Worm (Caenorhabditis elegans) whole organism, midembryonic: ENCODE measurements around the gene ZC513.14.

ENCODE experiments used
- cog-1 ChIP-seq: sonication (generic microtip); optimal IDR thresholded peaks from 2 replicates; lab custom pipeline; 2016; ENCODE audit warnings: missing genetic modification characterization, missing compliant biosample characterization
- flt-1 ChIP-seq: fragments of 200-800 bp; sonication (Bioruptor generic); IDR thresholded peaks from 2 replicates; pipeline ENCODE4 v1.3.6; 2022; ENCODE audit warnings: missing genetic modification characterization, missing compliant biosample characterization
- ref-1 ChIP-seq: fragments of 200-800 bp; sonication (Bioruptor generic); conservative IDR thresholded peaks from 2 replicates; pipeline ENCODE4 v1.3.6; 2022; ENCODE audit warnings: missing genetic modification reagents, missing genetic modification characterization, missing compliant biosample characterization
- ztf-23 ChIP-seq: fragments of 200-800 bp; sonication (Bioruptor generic); IDR thresholded peaks from 2 replicates; pipeline ENCODE4 v1.3.6; 2022; ENCODE audit warnings: missing genetic modification reagents, missing genetic modification characterization, missing compliant biosample characterization

DNA sequence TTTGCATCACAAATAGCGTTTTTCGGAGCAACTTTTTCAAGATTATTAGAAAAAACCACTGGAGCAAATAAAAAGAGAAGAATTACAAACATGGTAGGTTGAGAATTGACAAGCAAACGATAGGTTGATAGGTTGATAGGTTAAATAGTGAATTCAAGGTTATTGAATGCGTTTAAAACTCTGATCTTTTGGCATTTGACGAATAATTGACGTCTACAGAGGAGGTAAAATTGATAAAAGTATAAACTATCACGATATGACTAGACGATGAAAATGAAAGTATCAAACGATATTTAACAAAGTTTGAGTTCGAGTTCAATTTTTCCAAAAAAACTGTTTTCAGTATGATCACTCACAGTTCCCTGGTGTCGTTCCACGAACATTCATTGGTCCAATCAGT, at the start of gene ZC513.14:
- no peak for TF ChIP-seq ref-1
- no peak for TF ChIP-seq flt-1 (GFP tag; lab: Robert Waterston, UW)
- TF ChIP-seq cog-1 = no peak
- TF ChIP-seq ztf-23 = no peak
